Fruit fly (Drosophila melanogaster): ENCODE results near the gene TwdlG.
A peak's percentile ranks its signal among the peaks of the same experiment; 100 is the strongest.
"Not testable (repeated sequence)": the region's sequence is repeated elsewhere in the genome, so short reads cannot be mapped to it uniquely, and the experiment has no call there.

Gene TwdlG

dm6 chr3R:4229137-4229764, 21.9 kb downstream of the TwdlG start, which contains the start of gene DhpD:
DhpD (minus strand) TSS chr3R:4229238.
- TF ChIP-seq CG8478 (optimal IDR thresholded peaks at IDR 0.05): no peak
- TF ChIP-seq Dll (optimal IDR thresholded peaks at IDR 0.05): no peak
- no peak for TF ChIP-seq pan (optimal IDR thresholded peaks at IDR 0.05)
- no peak for TF ChIP-seq psq (optimal IDR thresholded peaks at IDR 0.05)
- no peak for TF ChIP-seq EcR (GFP tag; optimal IDR thresholded peaks at IDR 0.05)
- TF ChIP-seq usp (GFP tag; optimal IDR thresholded peaks at IDR 0.05): no peak

dm6 chr3R:4228426-4228825, 22.7 kb downstream of the TwdlG start:
- TF ChIP-seq EcR (GFP tag; optimal IDR thresholded peaks at IDR 0.05) (no peak), Dll (optimal IDR thresholded peaks at IDR 0.05) (no peak), psq (optimal IDR thresholded peaks at IDR 0.05) (no peak), CG8478 (optimal IDR thresholded peaks at IDR 0.05) (no peak), usp (GFP tag; optimal IDR thresholded peaks at IDR 0.05) (no peak)

dm6 chr3R:4220780-4221179, 30.4 kb downstream of the TwdlG start:
- TF ChIP-seq psq (optimal IDR thresholded peaks at IDR 0.05) (no peak), Dll (optimal IDR thresholded peaks at IDR 0.05) (no peak), usp (GFP tag; optimal IDR thresholded peaks at IDR 0.05) (no peak), pan (optimal IDR thresholded peaks at IDR 0.05) (no peak), CG8478 (optimal IDR thresholded peaks at IDR 0.05) (no peak), EcR (GFP tag; optimal IDR thresholded peaks at IDR 0.05) (no peak)

dm6 chr3R:4220030-4220429, 31.1 kb downstream of the TwdlG start, which contains the start of gene CG31516:
CG31516 (minus strand) TSS chr3R:4220130.
- TF ChIP-seq usp (GFP tag; optimal IDR thresholded peaks at IDR 0.05) (no peak), Dll (optimal IDR thresholded peaks at IDR 0.05) (no peak), psq (optimal IDR thresholded peaks at IDR 0.05) (no peak), pan (optimal IDR thresholded peaks at IDR 0.05) (no peak), EcR (GFP tag; optimal IDR thresholded peaks at IDR 0.05) (no peak), CG8478 (optimal IDR thresholded peaks at IDR 0.05) (no peak)

- TF ChIP-seq Dll (optimal IDR thresholded peaks at IDR 0.05): peak; percentile 18
- no peak for TF ChIP-seq CG8478 (optimal IDR thresholded peaks at IDR 0.05)
- no peak for TF ChIP-seq usp (GFP tag; optimal IDR thresholded peaks at IDR 0.05)
- no peak for TF ChIP-seq pan (optimal IDR thresholded peaks at IDR 0.05)
Observed at dm6 chr3R:4215264-4215993, 35.7 kb downstream of the TwdlG start, which contains the start of gene CG14636. CG14636 (minus strand) TSS chr3R:4215314.

dm6 chr3R:4214601-4215000, 36.5 kb downstream of the TwdlG start:
- TF ChIP-seq Dll (optimal IDR thresholded peaks at IDR 0.05) (peak; percentile 14), psq (optimal IDR thresholded peaks at IDR 0.05) (no peak), CG8478 (optimal IDR thresholded peaks at IDR 0.05) (no peak)

- no peak for TF ChIP-seq psq (optimal IDR thresholded peaks at IDR 0.05)
- TF ChIP-seq EcR (GFP tag; optimal IDR thresholded peaks at IDR 0.05): peak in 1 of 2 experiments; percentile 70
Observed at dm6 chr3R:4214038-4214437, 37.1 kb downstream of the TwdlG start.

- not testable (repeated sequence) for TF ChIP-seq usp (GFP tag; optimal IDR thresholded peaks at IDR 0.05); CG8478 (optimal IDR thresholded peaks at IDR 0.05); psq (optimal IDR thresholded peaks at IDR 0.05)
Observed at dm6 chr3R:4211483-4211882, 39.7 kb downstream of the TwdlG start, which contains the start of gene aux. aux (plus strand) TSS chr3R:4211783.

All from whole organism.